In genomic region chrIV:15900158-15900557, ce11 we compare ENCODE assay signal across 2 worm cellular contexts.
A peak's percentile ranks its signal among the peaks of the same experiment; 100 is the strongest.
TF ChIP-seq lines count a peak whose summit lies in the region.

No protein-coding gene starts in this region.

TF ChIP-seq in whole organism, L4 larva, 104 proteins besides CTCF, POLR2A, EP300 and RAD21:
- no peak for TF ChIP-seq lin-38 (GFP tag; IDR thresholded peaks at IDR 0.05; lab: Robert Waterston, UW)
- 0 out of 2 replicates have a peak, but pooled peaks have one; percentile 15 for TF ChIP-seq snpc-1.2 (GFP tag; IDR thresholded peaks at IDR 0.05; lab: Robert Waterston, UW)
- TF ChIP-seq ztf-7 (tag; optimal IDR thresholded peaks at IDR 0.05; lab: Kevin White, UChicago) = no peak
- TF ChIP-seq daf-8 (GFP tag; IDR thresholded peaks at IDR 0.05; lab: Robert Waterston, UW) = 0 out of 2 replicates have a peak, but pooled peaks have one; percentile 31
- peak; percentile 36; the same call in 1 of the 2 replicates for TF ChIP-seq mdt-29 (GFP tag; IDR thresholded peaks at IDR 0.05; lab: Robert Waterston, UW)
- TF ChIP-seq sdz-12 (GFP tag; optimal IDR thresholded peaks at IDR 0.05; lab: Kevin White, UChicago) = peak; percentile 56
- TF ChIP-seq Y75B8A.6 (GFP tag; IDR thresholded peaks at IDR 0.05; lab: Robert Waterston, UW) = peak; percentile 47; the same call in 1 of the 2 replicates

TF ChIP-seq in whole organism, young adult, 124 proteins besides CTCF, POLR2A, EP300 and RAD21:
- TF ChIP-seq dox-1 (GFP tag; IDR thresholded peaks at IDR 0.05; lab: Robert Waterston, UW) (no peak), T26A5.8 (tag; optimal IDR thresholded peaks at IDR 0.05; lab: Kevin White, UChicago) (peak; percentile 56), attf-6 (GFP tag; IDR thresholded peaks at IDR 0.05; lab: Robert Waterston, UW) (no peak), ztf-25 (GFP tag; IDR thresholded peaks at IDR 0.05; lab: Robert Waterston, UW) (no peak), rcor-1 (GFP tag; IDR thresholded peaks at IDR 0.05; lab: Robert Waterston, UW) (no peak), snpc-4 (GFP tag; optimal IDR thresholded peaks at IDR 0.05; lab: Kevin White, UChicago) (no peak), snpc-4 (tag; optimal IDR thresholded peaks at IDR 0.05; lab: Kevin White, UChicago) (peak; percentile 9 to 66 (median 48)), mel-28 (tag; optimal IDR thresholded peaks at IDR 0.05; lab: Kevin White, UChicago; ENCODE audit: borderline replicate concordance) (peak; percentile 10), madf-3 (GFP tag; IDR thresholded peaks at IDR 0.05; lab: Robert Waterston, UW) (peak; percentile 67; the same call in 1 of the 2 replicates), aptf-2 (GFP tag; conservative IDR thresholded peaks at IDR 0.05; lab: Robert Waterston, UW) (no peak), atf-7 (tag; optimal IDR thresholded peaks at IDR 0.05; lab: Kevin White, UChicago) (no peak), B0019.2 (GFP tag; conservative IDR thresholded peaks at IDR 0.05; lab: Robert Waterston, UW) (no peak), nhr-80 (tag; optimal IDR thresholded peaks at IDR 0.05; lab: Kevin White, UChicago) (no peak), F23B12.7 (tag; optimal IDR thresholded peaks at IDR 0.05; lab: Kevin White, UChicago; ENCODE audit: insufficient read depth) (no peak), lin-54 (GFP tag; optimal IDR thresholded peaks at IDR 0.05; lab: Kevin White, UChicago) (no peak), F57C9.4 (tag; optimal IDR thresholded peaks at IDR 0.05; lab: Kevin White, UChicago) (peak; percentile 19), efl-1 (GFP tag; optimal IDR thresholded peaks at IDR 0.05; lab: Kevin White, UChicago) (no peak), tbp1 (GFP tag; optimal IDR thresholded peaks at IDR 0.05; lab: Kevin White, UChicago) (peak; percentile 20), die-1 (tag; optimal IDR thresholded peaks at IDR 0.05; lab: Kevin White, UChicago) (no peak), pbrm-1 (GFP tag; IDR thresholded peaks at IDR 0.05; lab: Robert Waterston, UW) (0 out of 2 replicates have a peak, but pooled peaks have one; percentile 46), F52B5.7 (tag; optimal IDR thresholded peaks at IDR 0.05; lab: Kevin White, UChicago) (no peak), K11D2.4 (GFP tag; IDR thresholded peaks at IDR 0.05; lab: Robert Waterston, UW) (no peak), athp-1 (tag; optimal IDR thresholded peaks at IDR 0.05; lab: Kevin White, UChicago) (no peak), ZK185.1 (tag; optimal IDR thresholded peaks at IDR 0.05; lab: Kevin White, UChicago; ENCODE audit: poor library complexity, severe bottlenecking) (no peak), ceh-91 (GFP tag; IDR thresholded peaks at IDR 0.05; lab: Robert Waterston, UW) (no peak), ceh-58 (GFP tag; IDR thresholded peaks at IDR 0.05; lab: Robert Waterston, UW) (no peak), egl-18 (GFP tag; IDR thresholded peaks at IDR 0.05; lab: Robert Waterston, UW) (no peak), zim-3 (tag; optimal IDR thresholded peaks at IDR 0.05; lab: Kevin White, UChicago) (peak; percentile 83), attf-5 (GFP tag; optimal IDR thresholded peaks at IDR 0.05; lab: Kevin White, UChicago) (no peak), dpff-1 (tag; optimal IDR thresholded peaks at IDR 0.05; lab: Kevin White, UChicago) (peak; percentile 39), xnd-1 (tag; optimal IDR thresholded peaks at IDR 0.05; lab: Kevin White, UChicago) (no peak), lin-26 (GFP tag; IDR thresholded peaks at IDR 0.05; lab: Robert Waterston, UW) (0 out of 2 replicates have a peak, but pooled peaks have one; percentile 17), snpc-3.4 (tag; optimal IDR thresholded peaks at IDR 0.05; lab: Kevin White, UChicago) (no peak), mxl-1 (tag; optimal IDR thresholded peaks at IDR 0.05; lab: Kevin White, UChicago) (no peak), unc-130 (GFP tag; optimal IDR thresholded peaks at IDR 0.05; lab: Kevin White, UChicago) (no peak), nfya-2 (GFP tag; IDR thresholded peaks at IDR 0.05; lab: Robert Waterston, UW) (peak; percentile 6; the same call in 1 of the 2 replicates), F57A8.1 (GFP tag; optimal IDR thresholded peaks at IDR 0.05; lab: Kevin White, UChicago) (no peak), ceh-40 (GFP tag; IDR thresholded peaks at IDR 0.05; lab: Robert Waterston, UW) (0 out of 2 replicates have a peak, but pooled peaks have one; percentile 34), bed-2 (GFP tag; IDR thresholded peaks at IDR 0.05; lab: Robert Waterston, UW) (no peak), egl-44 (GFP tag; IDR thresholded peaks at IDR 0.05; lab: Robert Waterston, UW) (no peak), Y95B8A.8 (GFP tag; IDR thresholded peaks at IDR 0.05; lab: Robert Waterston, UW) (no peak), mes-4 (tag; optimal IDR thresholded peaks at IDR 0.05; lab: Kevin White, UChicago) (no peak), ceh-79 (tag; optimal IDR thresholded peaks at IDR 0.05; lab: Kevin White, UChicago) (peak; percentile 9), cebp-1 (GFP tag; IDR thresholded peaks at IDR 0.05; lab: Robert Waterston, UW) (no peak), cebp-1 (tag; optimal IDR thresholded peaks at IDR 0.05; lab: Kevin White, UChicago) (no peak), C17E4.6 (GFP tag; IDR thresholded peaks at IDR 0.05; lab: Robert Waterston, UW) (no peak)

Comparison
In these comparisons a context has a peak if more than half of its experiments do, and no peak if none do; other contexts are left out.
1. Of the 7 proteins assayed by ChIP-seq in both whole organism, young adult and whole organism, L4 larva: peak only in whole organism, young adult: snpc-4; only in whole organism, L4 larva: none; in both: none; in neither: 6.